Fruit fly (Drosophila melanogaster) whole organism, embryonic: ENCODE measurements around the gene CG14778.
A peak's percentile ranks its signal among the peaks of the same experiment; 100 is the strongest.

Experiments used
- CG16863 ChIP-seq: fragments of 200-800 bp; sonication (Bioruptor generic); optimal IDR thresholded peaks from 3 replicates; lab custom pipeline; 2016; ENCODE audit warnings: missing biosample characterization, missing genetic modification characterization
- CG7271 ChIP-seq: fragments of 200-800 bp; sonication (Bioruptor generic); optimal IDR thresholded peaks from 2 replicates; lab custom pipeline; 2018; ENCODE audit warnings: missing biosample characterization, mild to moderate bottlenecking, missing genetic modification characterization, moderate library complexity
- CG7839 ChIP-seq: fragments of 200-800 bp; sonication (Bioruptor generic); optimal IDR thresholded peaks from 3 replicates; lab custom pipeline; 2018; ENCODE audit warnings: missing biosample characterization, mild to moderate bottlenecking, missing genetic modification characterization, moderate library complexity
- Dll ChIP-seq: fragments of 200-800 bp; sonication (Bioruptor generic); IDR thresholded peaks from 4 replicates; pipeline ENCODE4 v1.3.6; 2022; ENCODE audit warnings: missing biosample characterization, missing genetic modification characterization; ENCODE audit not compliant: partially characterized antibody
- Sry-δ ChIP-seq: fragments of 200-800 bp; sonication (Bioruptor generic); optimal IDR thresholded peaks from 2 replicates; lab custom pipeline; 2016; ENCODE audit warnings: missing biosample characterization, missing genetic modification characterization
- row ChIP-seq: fragments of 200-800 bp; sonication (Bioruptor generic); IDR thresholded peaks from 3 replicates; pipeline ENCODE4 v1.3.6; 2022; ENCODE audit warnings: missing biosample characterization, missing genetic modification characterization

- TF ChIP-seq Sry-δ (GFP tag; lab: Kevin White, UChicago) (peak; percentile 78), CG16863 (GFP tag; lab: Kevin White, UChicago) (no peak), row (GFP tag; lab: Robert Waterston, UW) (no peak), Dll (GFP tag; lab: Robert Waterston, UW) (peak; percentile 85), CG7839 (tag; lab: Kevin White, UChicago) (no peak), CG7271 (no peak)
Measured at dm6 chrX:1464033-1464432, 3.3 kb upstream of the CG14778 start, which contains the start of gene Ns3.
